Fruit fly (Drosophila melanogaster) whole organism, prepupa: ENCODE data around the gene Csas.
A peak's percentile ranks its signal among the peaks of the same experiment; 100 is the strongest.

Experiments used
- CG10669 ChIP-seq: fragments of 200-800 bp; sonication (Bioruptor generic); optimal IDR thresholded peaks from 3 replicates; lab custom pipeline; 2018; ENCODE audit warnings: missing biosample characterization, mild to moderate bottlenecking, missing genetic modification characterization, moderate library complexity
- CG11294 ChIP-seq: fragments of 200-800 bp; sonication (Bioruptor generic); IDR thresholded peaks from 2 replicates; pipeline ENCODE4 v1.3.6; 2022; ENCODE audit warnings: missing biosample characterization, missing genetic modification characterization
- CG15336 ChIP-seq: fragments of 200-800 bp; sonication (Bioruptor generic); IDR thresholded peaks from 2 replicates; pipeline ENCODE4 v1.3.6; 2022; ENCODE audit warnings: missing biosample characterization, missing genetic modification characterization
- CG32006 ChIP-seq: fragments of 200-800 bp; sonication (Bioruptor generic); optimal IDR thresholded peaks from 3 replicates; lab custom pipeline; 2017; ENCODE audit warnings: missing biosample characterization, mild to moderate bottlenecking, missing genetic modification characterization
- CG34406 ChIP-seq: fragments of 200-800 bp; sonication (Bioruptor generic); optimal IDR thresholded peaks from 3 replicates; lab custom pipeline; 2016; ENCODE audit warnings: missing biosample characterization, missing genetic modification characterization
- CG6163 ChIP-seq: fragments of 200-800 bp; sonication (Bioruptor generic); IDR thresholded peaks from 3 replicates; pipeline ENCODE4 v1.3.6; 2022; ENCODE audit warnings: missing biosample characterization, missing genetic modification characterization
- CG6808 ChIP-seq: fragments of 200-800 bp; sonication (Bioruptor generic); optimal IDR thresholded peaks from 3 replicates; lab custom pipeline; 2017; ENCODE audit warnings: missing biosample characterization, missing genetic modification characterization, mild to moderate bottlenecking, moderate library complexity, missing genetic modification reagents
- CG6854 ChIP-seq: fragments of 200-800 bp; sonication (Bioruptor generic); optimal IDR thresholded peaks from 2 replicates; lab custom pipeline; 2017; ENCODE audit warnings: missing biosample characterization, mild to moderate bottlenecking, missing genetic modification characterization
- CG8319 ChIP-seq: fragments of 200-800 bp; sonication (Bioruptor generic); optimal IDR thresholded peaks from 3 replicates; lab custom pipeline; 2016; ENCODE audit warnings: missing biosample characterization, missing genetic modification characterization
- CG8632 ChIP-seq: fragments of 200-800 bp; sonication (Bioruptor generic); optimal IDR thresholded peaks from 3 replicates; lab custom pipeline; 2016; ENCODE audit warnings: missing biosample characterization, missing genetic modification characterization
- CG9139 ChIP-seq: fragments of 200-800 bp; sonication (Bioruptor generic); optimal IDR thresholded peaks from 3 replicates; lab custom pipeline; 2017; ENCODE audit warnings: missing biosample characterization, mild to moderate bottlenecking, missing genetic modification characterization
- Eip78C ChIP-seq: fragments of 200-800 bp; sonication (Bioruptor generic); peaks from one replicate; lab custom pipeline; 2016; ENCODE audit warnings: missing biosample characterization, missing genetic modification characterization
- Eip93F ChIP-seq: fragments of 200-800 bp; sonication (Bioruptor generic); optimal IDR thresholded peaks from 2 replicates; lab custom pipeline; 2016; ENCODE audit warnings: missing biosample characterization, mild to moderate bottlenecking, missing genetic modification characterization
- Ets21C ChIP-seq: fragments of 200-800 bp; sonication (Bioruptor generic); optimal IDR thresholded peaks from 3 replicates; lab custom pipeline; 2016; ENCODE audit warnings: missing biosample characterization, missing genetic modification characterization
- Hr39 ChIP-seq: fragments of 200-800 bp; sonication (Bioruptor generic); optimal IDR thresholded peaks from 2 replicates; lab custom pipeline; 2016; ENCODE audit warnings: missing biosample characterization, missing genetic modification characterization
- Hr4 ChIP-seq: fragments of 200-800 bp; sonication (Bioruptor generic); optimal IDR thresholded peaks from 3 replicates; lab custom pipeline; 2016; ENCODE audit warnings: missing biosample characterization, missing genetic modification characterization
- Met ChIP-seq: fragments of 200-800 bp; sonication (Bioruptor generic); optimal IDR thresholded peaks from 3 replicates; lab custom pipeline; 2016; ENCODE audit warnings: missing biosample characterization, missing genetic modification characterization
- OdsH ChIP-seq: fragments of 200-800 bp; sonication (Bioruptor generic); optimal IDR thresholded peaks from 3 replicates; lab custom pipeline; 2016; ENCODE audit warnings: missing biosample characterization, missing genetic modification characterization
- Smox ChIP-seq: fragments of 200-800 bp; sonication (Bioruptor generic); optimal IDR thresholded peaks from 3 replicates; lab custom pipeline; 2016; ENCODE audit warnings: missing biosample characterization, missing genetic modification characterization
- Sox14 ChIP-seq: fragments of 200-800 bp; sonication (Bioruptor generic); optimal IDR thresholded peaks from 3 replicates; lab custom pipeline; 2016; ENCODE audit warnings: missing biosample characterization, missing genetic modification characterization
- Sox15 ChIP-seq: fragments of 200-800 bp; sonication (Bioruptor generic); optimal IDR thresholded peaks from 3 replicates; lab custom pipeline; 2016; ENCODE audit warnings: missing biosample characterization, missing genetic modification characterization
- dsx ChIP-seq: fragments of 200-800 bp; optimal IDR thresholded peaks from 3 replicates; lab custom pipeline; 2019; ENCODE audit warnings: missing biosample characterization, mild to moderate bottlenecking, missing genetic modification characterization, moderate library complexity; ENCODE audit not compliant: poor library complexity, severe bottlenecking
- esn ChIP-seq: fragments of 200-800 bp; sonication (Bioruptor generic); optimal IDR thresholded peaks from 2 replicates; lab custom pipeline; 2016; ENCODE audit warnings: missing biosample characterization, mild to moderate bottlenecking, missing genetic modification characterization, moderate library complexity
- fd59A ChIP-seq: fragments of 200-800 bp; sonication (Bioruptor generic); optimal IDR thresholded peaks from 2 replicates; lab custom pipeline; 2017; ENCODE audit warnings: missing biosample characterization, mild to moderate bottlenecking, missing genetic modification characterization, missing genetic modification reagents
- fkh ChIP-seq: fragments of 200-800 bp; sonication (Bioruptor generic); optimal IDR thresholded peaks from 3 replicates; lab custom pipeline; 2017; ENCODE audit warnings: missing biosample characterization, mild to moderate bottlenecking, missing genetic modification characterization, moderate library complexity
- lz ChIP-seq: fragments of 200-800 bp; sonication (Bioruptor generic); optimal IDR thresholded peaks from 3 replicates; lab custom pipeline; 2016; ENCODE audit warnings: missing biosample characterization, missing genetic modification characterization
- net ChIP-seq: fragments of 200-800 bp; sonication (Bioruptor generic); optimal IDR thresholded peaks from 3 replicates; lab custom pipeline; 2016; ENCODE audit warnings: missing biosample characterization, missing genetic modification characterization
- ss ChIP-seq, 2 experiments: fragments of 200-800 bp; sonication (Bioruptor generic); optimal IDR thresholded peaks; 2 replicates in 1 of 2; 3 replicates in 1 of 2; lab custom pipeline; 2017 to 2018; ENCODE audit warnings: mild to moderate bottlenecking in 2 of 2, missing biosample characterization in 2 of 2, missing genetic modification characterization in 2 of 2, moderate library complexity in 1 of 2
- svp ChIP-seq: fragments of 200-800 bp; sonication (Bioruptor generic); peaks from one replicate; lab custom pipeline; 2016; ENCODE audit warnings: missing biosample characterization, missing genetic modification characterization
- vri ChIP-seq: fragments of 200-800 bp; sonication (Bioruptor generic); optimal IDR thresholded peaks from 3 replicates; lab custom pipeline; 2016; ENCODE audit warnings: missing biosample characterization, mild to moderate bottlenecking, missing genetic modification characterization

Csas gene

dm6 chr3L:19951035-19951434, 37.8 kb downstream of the Csas start, which contains the start of gene CG32219:
TSS of gene CG32219 (minus strand) at chr3L:19951135.
- TF ChIP-seq CG11294 (GFP tag; lab: Robert Waterston, UW) (no peak), CG6854 (GFP tag; lab: Kevin White, UChicago) (no peak), Sox14 (GFP tag; lab: Kevin White, UChicago) (no peak), Ets21C (GFP tag; lab: Kevin White, UChicago) (no peak), esn (no peak), Met (GFP tag; lab: Kevin White, UChicago) (no peak), net (GFP tag; lab: Kevin White, UChicago) (no peak), lz (GFP tag; lab: Kevin White, UChicago) (no peak)

DNA sequence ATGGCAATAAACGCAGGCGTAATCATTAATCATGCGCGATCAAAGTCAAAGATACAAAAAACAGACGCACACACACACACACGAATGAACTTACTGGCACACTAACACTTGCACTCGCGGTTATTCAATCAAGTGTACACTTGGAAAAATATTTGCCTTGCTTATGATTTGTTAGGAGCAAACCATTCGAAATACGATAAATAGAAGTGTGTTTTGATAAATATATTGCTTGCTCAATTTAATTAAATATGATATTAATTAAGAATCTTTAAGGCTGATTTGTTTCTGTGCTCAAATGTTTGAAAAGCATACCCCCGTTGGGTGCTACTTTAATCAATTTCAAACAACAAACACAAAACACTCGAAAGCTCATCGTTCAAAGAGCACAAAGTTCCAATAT, 43.3 kb downstream of the Csas start:
- no peak for TF ChIP-seq CG6808 (GFP tag; lab: Kevin White, UChicago)
- peak; percentile 64 for TF ChIP-seq svp
- TF ChIP-seq Hr39 (GFP tag; lab: Kevin White, UChicago): no peak
- TF ChIP-seq vri: peak; percentile 39
- no peak for TF ChIP-seq dsx
- TF ChIP-seq CG6163 (GFP tag; lab: Robert Waterston, UW): no peak
- no peak for TF ChIP-seq CG10669

DNA sequence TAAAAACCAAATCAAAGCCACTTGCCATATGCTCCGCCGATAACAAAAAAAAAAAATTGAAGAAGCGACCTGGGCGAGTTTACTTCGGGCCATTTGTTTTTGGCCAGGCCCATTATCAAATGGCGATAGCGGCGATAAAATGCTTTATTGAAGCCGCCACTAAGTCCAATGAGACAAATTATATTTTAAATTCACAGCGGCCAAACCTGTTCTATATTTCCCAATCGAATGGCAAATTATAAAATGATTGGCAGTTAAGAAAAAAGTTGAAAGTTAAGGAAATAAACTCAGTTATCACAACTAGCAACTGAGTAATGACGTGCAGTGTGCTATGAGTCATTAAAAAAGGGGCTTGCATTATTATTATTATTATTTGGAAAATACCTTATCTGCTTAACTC, 47.6 kb downstream of the Csas start:
- TF ChIP-seq CG8319 (GFP tag; lab: Kevin White, UChicago) (no peak), Hr4 (GFP tag; lab: Kevin White, UChicago) (no peak), ss (GFP tag; optimal IDR thresholded peaks at IDR 0.05; lab: Kevin White, UChicago) (no peak), fd59A (GFP tag; lab: Kevin White, UChicago) (no peak), CG34406 (GFP tag; lab: Kevin White, UChicago) (no peak), CG8632 (no peak), Eip93F (GFP tag; lab: Kevin White, UChicago) (no peak), Smox (GFP tag; lab: Kevin White, UChicago) (no peak), svp (no peak), Hr39 (GFP tag; lab: Kevin White, UChicago) (no peak)

DNA sequence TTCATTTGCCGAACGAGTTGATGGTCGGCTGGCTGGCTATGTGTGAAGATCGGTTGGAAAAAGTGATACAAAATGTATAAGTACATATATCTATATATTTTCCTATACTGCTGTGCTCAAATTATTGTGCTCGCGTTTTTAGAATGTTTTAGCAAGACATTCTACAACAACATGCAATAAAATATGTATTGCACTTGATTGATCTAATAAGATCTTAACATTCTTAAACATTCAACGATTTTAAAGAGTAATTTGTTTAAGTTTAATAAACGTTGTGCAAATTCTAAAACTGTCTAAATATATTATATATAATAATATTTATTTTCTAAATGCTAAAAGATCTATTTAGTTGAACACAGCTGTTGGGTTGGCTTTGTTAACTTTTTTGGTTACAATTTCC, 48.4 kb downstream of the Csas start:
- no peak for TF ChIP-seq Sox15 (GFP tag; lab: Kevin White, UChicago)
- no peak for TF ChIP-seq fkh (GFP tag; lab: Kevin White, UChicago)
- TF ChIP-seq OdsH (GFP tag; lab: Kevin White, UChicago): no peak
- TF ChIP-seq CG32006 (GFP tag; lab: Kevin White, UChicago): no peak
- TF ChIP-seq CG9139 (GFP tag; lab: Kevin White, UChicago): no peak

DNA sequence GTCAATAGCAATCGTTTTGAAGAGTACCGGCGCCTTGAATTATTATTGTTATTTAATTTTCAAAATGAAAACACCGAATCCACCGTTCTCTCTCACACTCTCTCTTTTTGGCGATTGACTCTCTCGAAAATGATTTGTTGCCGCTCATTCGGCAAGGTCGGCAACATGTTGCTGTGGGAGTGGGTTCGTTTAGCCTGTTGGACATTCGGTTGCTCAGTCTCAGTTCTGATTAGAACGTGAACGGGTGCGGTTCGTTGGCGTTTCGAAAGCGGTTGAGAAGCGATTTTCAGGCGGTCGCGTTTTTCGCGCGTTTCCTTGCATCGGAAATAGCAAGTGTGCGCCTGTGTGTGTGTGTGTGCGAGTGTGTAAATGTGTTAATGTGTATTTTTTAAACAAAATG, 49.8 kb downstream of the Csas start, which contains the start of gene Ac76E:
Ac76E (plus strand) TSS at position 264 of the 400 bp plus-strand sequence.
- TF ChIP-seq Sox15 (GFP tag; lab: Kevin White, UChicago) (no peak), vri (peak; percentile 27), CG15336 (0 out of 2 replicates have a peak, but pooled peaks have one; percentile 24), Eip78C (GFP tag; lab: Kevin White, UChicago) (peak; percentile 40), Hr39 (GFP tag; lab: Kevin White, UChicago) (peak; percentile 54), fkh (GFP tag; lab: Kevin White, UChicago) (peak; percentile 13)
